Worm (Caenorhabditis elegans) whole organism, L2 larva: Measurements from ENCODE around the gene ZC395.4.

Experiments
- C34F6.9 ChIP-seq: fragments of 150-350 bp; optimal IDR thresholded peaks from 2 replicates; lab custom pipeline; 2014; ENCODE audit warnings: missing biosample characterization, missing genetic modification characterization
- ZK546.5 ChIP-seq: sonication (generic microtip); optimal IDR thresholded peaks from 2 replicates; lab custom pipeline; 2017; ENCODE audit warnings: missing biosample characterization, missing genetic modification characterization
- aly-2 ChIP-seq: fragments of 150-350 bp; optimal IDR thresholded peaks from 2 replicates; lab custom pipeline; 2014; ENCODE audit warnings: missing biosample characterization, missing genetic modification characterization
- ama-1 ChIP-seq: fragments of 150-350 bp; optimal IDR thresholded peaks from 2 replicates; lab custom pipeline; 2018; ENCODE audit warnings: inconsistent platforms
- blmp-1 ChIP-seq: sonication (generic microtip); optimal IDR thresholded peaks from 2 replicates; lab custom pipeline; 2017; ENCODE audit warnings: missing genetic modification characterization, mild to moderate bottlenecking, missing compliant biosample characterization, antibody characterized with exemption, moderate library complexity; ENCODE audit not compliant: insufficient read depth
- ceh-16 ChIP-seq: fragments of 150-350 bp; optimal IDR thresholded peaks from 2 replicates; lab custom pipeline; 2014; ENCODE audit warnings: missing biosample characterization, missing genetic modification characterization
- ceh-82 ChIP-seq: fragments of 150-350 bp; optimal IDR thresholded peaks from 2 replicates; lab custom pipeline; 2014; ENCODE audit warnings: missing biosample characterization, missing genetic modification characterization
- crh-2 ChIP-seq: sonication (generic microtip); optimal IDR thresholded peaks from 2 replicates; lab custom pipeline; 2017; ENCODE audit warnings: missing biosample characterization, missing genetic modification characterization
- dmd-4 ChIP-seq: sonication (generic microtip); optimal IDR thresholded peaks from 2 replicates; lab custom pipeline; 2017; ENCODE audit warnings: missing biosample characterization, missing genetic modification characterization
- egl-27 ChIP-seq: sonication (generic microtip); optimal IDR thresholded peaks from 3 replicates; lab custom pipeline; 2017; ENCODE audit warnings: missing biosample characterization, missing genetic modification reagents, missing genetic modification characterization
- elt-1 ChIP-seq: fragments of 150-350 bp; optimal IDR thresholded peaks from 2 replicates; lab custom pipeline; 2014; ENCODE audit warnings: missing biosample characterization, missing genetic modification characterization
- gmeb-1 ChIP-seq: fragments of 150-350 bp; optimal IDR thresholded peaks from 2 replicates; lab custom pipeline; 2014; ENCODE audit warnings: missing biosample characterization, missing genetic modification characterization
- lin-39 ChIP-seq: fragments of 150-350 bp; optimal IDR thresholded peaks from 2 replicates; lab custom pipeline; 2014; ENCODE audit warnings: missing biosample characterization, missing genetic modification reagents, missing genetic modification characterization
- lsy-2 ChIP-seq, 2 experiments: fragments of 150-350 bp in 1 of 2; sonication (generic microtip) in 1 of 2; optimal IDR thresholded peaks; 2 replicates each; lab custom pipeline; 2014 to 2017; ENCODE audit warnings: missing biosample characterization in 2 of 2, missing genetic modification characterization in 2 of 2
- mbf-1 ChIP-seq: sonication (generic microtip); optimal IDR thresholded peaks from 2 replicates; lab custom pipeline; 2017; ENCODE audit warnings: missing biosample characterization, missing genetic modification characterization
- mdl-1 ChIP-seq, 2 experiments: fragments of 150-350 bp in 1 of 2; sonication (generic microtip) in 1 of 2; optimal IDR thresholded peaks; 2 replicates each; lab custom pipeline; 2017; ENCODE audit warnings: missing biosample characterization in 2 of 2, missing genetic modification characterization in 2 of 2
- nhr-11 ChIP-seq: fragments of 150-350 bp; optimal IDR thresholded peaks from 2 replicates; lab custom pipeline; 2014; ENCODE audit warnings: missing biosample characterization, missing genetic modification characterization
- nhr-129 ChIP-seq: fragments of 150-350 bp; optimal IDR thresholded peaks from 2 replicates; lab custom pipeline; 2014; ENCODE audit warnings: missing biosample characterization, missing genetic modification characterization
- nhr-21 ChIP-seq: fragments of 150-350 bp; optimal IDR thresholded peaks from 2 replicates; lab custom pipeline; 2014; ENCODE audit warnings: missing biosample characterization, missing genetic modification characterization
- nhr-25 ChIP-seq: fragments of 150-350 bp; sonication (generic microtip); optimal IDR thresholded peaks from 3 replicates; lab custom pipeline; 2014; ENCODE audit warnings: missing biosample characterization, missing genetic modification characterization
- nhr-6 ChIP-seq: fragments of 150-350 bp; optimal IDR thresholded peaks from 2 replicates; lab custom pipeline; 2014; ENCODE audit warnings: missing biosample characterization, missing genetic modification characterization
- nhr-77 ChIP-seq: fragments of 150-350 bp; optimal IDR thresholded peaks from 2 replicates; lab custom pipeline; 2014; ENCODE audit warnings: missing biosample characterization, missing genetic modification characterization
- peb-1 ChIP-seq: fragments of 150-350 bp; optimal IDR thresholded peaks from 2 replicates; lab custom pipeline; 2014; ENCODE audit warnings: missing biosample characterization, missing genetic modification characterization
- sem-4 ChIP-seq: fragments of 150-350 bp; optimal IDR thresholded peaks from 2 replicates; lab custom pipeline; 2014; ENCODE audit warnings: missing biosample characterization, missing genetic modification reagents, missing genetic modification characterization
- skn-1 ChIP-seq: sonication (generic microtip); optimal IDR thresholded peaks from 2 replicates; lab custom pipeline; 2017; ENCODE audit warnings: missing biosample characterization, missing genetic modification characterization
- sma-3 ChIP-seq: sonication (generic microtip); optimal IDR thresholded peaks from 2 replicates; lab custom pipeline; 2016; ENCODE audit warnings: missing genetic modification reagents, missing genetic modification characterization, missing compliant biosample characterization
- sma-9 ChIP-seq, 2 experiments: fragments of 150-350 bp in 1 of 2; sonication (generic microtip) in 1 of 2; optimal IDR thresholded peaks; 2 replicates each; lab custom pipeline; 2014 to 2016; ENCODE audit warnings: missing genetic modification characterization in 2 of 2, mild to moderate bottlenecking in 1 of 2, missing biosample characterization in 1 of 2, missing compliant biosample characterization in 1 of 2, missing genetic modification reagents in 1 of 2, moderate library complexity in 1 of 2
- snpc-4 ChIP-seq: fragments of 150-350 bp; optimal IDR thresholded peaks from 2 replicates; lab custom pipeline; 2014; ENCODE audit warnings: missing biosample characterization, missing genetic modification characterization
- unc-39 ChIP-seq: fragments of 150-350 bp; optimal IDR thresholded peaks from 2 replicates; lab custom pipeline; 2014; ENCODE audit warnings: missing biosample characterization, missing genetic modification characterization
- unc-55 ChIP-seq: fragments of 150-350 bp; sonication (generic microtip); optimal IDR thresholded peaks from 3 replicates; lab custom pipeline; 2014; ENCODE audit warnings: missing biosample characterization, missing genetic modification reagents, missing genetic modification characterization
- ztf-1 ChIP-seq: fragments of 200-800 bp; sonication (Bioruptor generic); conservative IDR thresholded peaks from 2 replicates; pipeline ENCODE4 v1.3.6; 2022; ENCODE audit warnings: missing genetic modification characterization, missing compliant biosample characterization
- ztf-4 ChIP-seq: fragments of 150-350 bp; optimal IDR thresholded peaks from 2 replicates; lab custom pipeline; 2014; ENCODE audit warnings: missing biosample characterization, missing genetic modification characterization

Gene ZC395.4

DNA sequence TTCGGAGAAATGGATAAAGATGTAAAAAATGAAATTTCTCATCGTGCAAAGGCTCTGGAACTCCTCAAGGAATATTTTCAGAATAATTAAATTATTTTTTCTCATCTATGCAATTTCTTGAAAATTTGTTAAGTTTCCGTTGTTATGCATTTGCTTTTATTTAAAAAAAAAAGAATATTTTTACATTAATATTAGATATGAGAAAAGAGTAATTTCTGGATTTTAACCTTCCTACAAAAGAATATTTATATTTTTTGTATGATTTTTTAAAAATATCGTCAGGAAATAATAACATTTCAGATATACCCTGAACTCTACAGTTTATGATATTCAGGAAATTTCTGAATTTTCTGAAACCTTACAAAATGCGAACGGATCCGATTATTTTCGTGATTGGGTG is 5.1 kb upstream of the ZC395.4 start, which contains the start of gene gro-1:
TSS of gene gro-1 (plus strand) at position 301 of the 400 bp plus-strand sequence.
- TF ChIP-seq ztf-1 (GFP tag; lab: Robert Waterston, UW) (no peak), gmeb-1 (no peak), aly-2 (tag; lab: Kevin White, UChicago) (no peak), unc-55 (GFP tag; lab: Kevin White, UChicago) (no peak), mdl-1 (tag; optimal IDR thresholded peaks at IDR 0.05; lab: Kevin White, UChicago) (no peak), nhr-21 (no peak), sma-9 (GFP tag; optimal IDR thresholded peaks at IDR 0.05; lab: Kevin White, UChicago) (no peak), sma-9 (tag; optimal IDR thresholded peaks at IDR 0.05; lab: Kevin White, UChicago) (no peak), C34F6.9 (no peak), crh-2 (no peak), nhr-129 (no peak), nhr-77 (tag; lab: Kevin White, UChicago) (no peak), peb-1 (tag; lab: Kevin White, UChicago) (no peak)

- TF ChIP-seq nhr-129 (no peak), gmeb-1 (peak; percentile 59), elt-1 (tag; lab: Kevin White, UChicago) (no peak), crh-2 (peak; percentile 28)
Observed at ce11 chrIII:5267217-5267906, 2.6 kb upstream of the ZC395.4 start, which contains the start of gene ZC395.5. ZC395.5 (plus strand) TSS chrIII:5267848.

DNA sequence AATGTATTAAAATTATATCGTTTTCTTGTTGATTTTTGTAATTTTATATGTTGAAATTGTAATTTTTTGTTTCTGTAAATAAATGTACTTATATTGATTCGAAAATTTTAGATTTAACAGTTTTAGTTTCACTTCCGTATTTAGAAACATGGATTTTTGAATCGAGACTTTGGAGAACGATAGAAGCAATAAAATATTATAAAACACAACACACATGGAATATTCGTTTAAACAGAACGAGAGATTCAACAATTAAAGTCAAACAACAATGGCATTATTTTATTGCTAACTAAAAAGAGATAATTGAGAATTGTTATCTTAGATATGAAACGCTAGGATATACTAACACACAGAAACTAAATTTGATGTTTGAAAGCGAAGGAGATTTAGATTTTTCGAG is 1.4 kb upstream of the ZC395.4 start:
- TF ChIP-seq nhr-25 (no peak), skn-1 (tag; lab: Kevin White, UChicago) (no peak), nhr-11 (no peak), peb-1 (tag; lab: Kevin White, UChicago) (no peak), C34F6.9 (no peak), dmd-4 (no peak), lsy-2 (tag; optimal IDR thresholded peaks at IDR 0.05; lab: Kevin White, UChicago) (no peak), ceh-16 (tag; lab: Kevin White, UChicago) (no peak), lin-39 (tag; lab: Kevin White, UChicago) (no peak), sem-4 (tag; lab: Kevin White, UChicago) (no peak), nhr-77 (tag; lab: Kevin White, UChicago) (no peak), blmp-1 (no peak), sma-3 (no peak)

DNA sequence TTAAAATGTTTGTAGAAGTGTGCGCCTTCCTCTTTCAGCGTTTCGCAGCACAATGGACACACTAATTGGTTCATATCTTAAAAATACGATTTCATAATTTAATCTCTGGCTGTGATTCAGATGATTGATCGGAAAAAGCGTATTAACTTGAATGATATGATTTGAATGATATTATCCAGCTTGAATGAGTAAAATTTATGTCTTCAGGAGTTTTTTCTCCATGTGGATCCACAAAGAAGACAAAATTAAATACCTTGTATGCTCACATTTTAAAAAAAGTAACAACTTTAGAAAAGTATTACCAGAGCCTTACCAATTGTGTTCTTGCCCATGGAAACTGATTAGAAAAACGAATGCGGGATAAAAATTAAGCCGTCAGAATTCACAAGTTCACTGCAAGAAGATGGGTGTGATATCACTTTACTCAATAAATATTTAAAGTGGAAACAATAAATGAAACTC is 3.5 kb downstream of the ZC395.4 start, which contains the start of gene ztf-8:
TSS of gene ztf-8 (minus strand) at position 76 of the 462 bp plus-strand sequence.
- no peak for TF ChIP-seq sma-9 (GFP tag; optimal IDR thresholded peaks at IDR 0.05; lab: Kevin White, UChicago)
- TF ChIP-seq sma-9 (tag; optimal IDR thresholded peaks at IDR 0.05; lab: Kevin White, UChicago) = no peak
- peak; percentile 25 for TF ChIP-seq C34F6.9
- no peak for TF ChIP-seq unc-39 (tag; lab: Kevin White, UChicago)
- TF ChIP-seq ztf-4 (tag; lab: Kevin White, UChicago) = peak; percentile 31
- no peak for TF ChIP-seq skn-1 (tag; lab: Kevin White, UChicago)
- no peak for TF ChIP-seq elt-1 (tag; lab: Kevin White, UChicago)
- peak; percentile 38 for TF ChIP-seq crh-2
- TF ChIP-seq ama-1 (lab: Kevin White, UChicago) = peak; percentile 37
- no peak for TF ChIP-seq dmd-4
- no peak for TF ChIP-seq ZK546.5 (tag; lab: Kevin White, UChicago)
- no peak for TF ChIP-seq nhr-6 (tag; lab: Kevin White, UChicago)
- TF ChIP-seq egl-27 (tag; lab: Kevin White, UChicago) = no peak
- TF ChIP-seq lsy-2 (tag; optimal IDR thresholded peaks at IDR 0.05; lab: Kevin White, UChicago) = peak in 1 of 2 experiments; percentile 49

- no peak for TF ChIP-seq ceh-82 (tag; lab: Kevin White, UChicago)
- no peak for TF ChIP-seq mbf-1 (tag; lab: Kevin White, UChicago)
- TF ChIP-seq ama-1 (lab: Kevin White, UChicago) = peak; percentile 15
- TF ChIP-seq ZK546.5 (tag; lab: Kevin White, UChicago) = no peak
- TF ChIP-seq nhr-129 = peak; percentile 15
- no peak for TF ChIP-seq snpc-4
- TF ChIP-seq ztf-1 (GFP tag; lab: Robert Waterston, UW) = no peak
- TF ChIP-seq aly-2 (tag; lab: Kevin White, UChicago) = no peak
- no peak for TF ChIP-seq nhr-6 (tag; lab: Kevin White, UChicago)
Observed at ce11 chrIII:5274250-5274649, 4.3 kb downstream of the ZC395.4 start.
